Worm (Caenorhabditis elegans) whole organism, late embryonic: ENCODE measurements around the gene abhd-12.

ENCODE experiments used
- npax-4 ChIP-seq: sonication (generic microtip); optimal IDR thresholded peaks from 2 replicates; lab custom pipeline; 2016; ENCODE audit warnings: missing genetic modification characterization, missing compliant biosample characterization
- ztf-16 ChIP-seq: sonication (generic microtip); optimal IDR thresholded peaks from 2 replicates; lab custom pipeline; 2017; ENCODE audit warnings: missing genetic modification characterization, missing compliant biosample characterization

DNA sequence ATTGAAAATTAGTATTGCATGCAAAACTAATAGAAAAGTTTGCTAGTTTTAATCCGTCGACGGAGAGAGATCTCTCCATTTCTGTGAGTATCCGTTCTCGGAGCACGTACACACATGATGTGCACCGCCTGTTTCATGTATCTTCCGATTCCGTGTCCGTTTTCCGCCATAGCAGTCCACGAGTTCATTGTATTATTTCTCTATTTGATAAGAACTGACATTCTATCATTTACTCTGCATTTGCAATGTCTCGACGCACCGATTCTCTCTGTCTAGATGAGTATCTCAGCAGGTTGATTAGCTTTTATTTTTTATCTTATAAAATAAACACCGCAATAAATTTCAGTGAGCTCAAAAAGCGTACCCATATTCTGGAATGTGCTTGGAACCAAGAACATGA, 35.2 kb downstream of the abhd-12 start:
- TF ChIP-seq npax-4 (tag; lab: Kevin White, UChicago): no peak
- TF ChIP-seq ztf-16: no peak
